Fruit fly (Drosophila melanogaster) S2 (cell line): ENCODE measurements around the gene CG3091.

Experiments
- CG8478 ChIP-seq: fragments of >200 bp; optimal IDR thresholded peaks from 2 replicates; lab custom pipeline; 2018
- CTCF ChIP-seq, 2 experiments: fragments of >200 bp; optimal IDR thresholded peaks; 2 replicates each; lab custom pipeline; 2018

DNA sequence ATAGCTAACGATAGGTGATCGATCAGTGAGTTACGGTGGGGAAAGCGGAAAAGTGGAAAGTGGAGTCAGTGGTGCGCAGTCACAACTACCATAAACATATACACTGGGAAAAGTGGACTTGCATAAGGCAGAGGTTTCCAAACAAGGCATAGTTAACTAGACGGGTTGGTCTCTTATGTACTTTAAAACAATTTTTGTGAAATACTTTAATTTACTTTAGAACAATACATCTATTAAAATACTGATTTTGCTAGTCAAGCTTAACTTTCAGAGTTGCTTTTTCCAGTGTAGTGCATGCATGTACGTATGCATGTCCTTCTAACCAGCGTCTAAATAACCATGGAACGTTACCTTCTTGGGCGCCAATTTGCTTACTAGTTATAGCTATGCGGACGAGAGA lies 34.1 kb downstream of the CG3091 start:
- no peak for TF ChIP-seq CG8478 (lab: Kevin White, UChicago)
- TF ChIP-seq CTCF (optimal IDR thresholded peaks at IDR 0.05; lab: Kevin White, UChicago), result no peak
